Worm (Caenorhabditis elegans) whole organism, L3 larva: ENCODE results near the gene ugt-7.

Experiments
- elt-2 ChIP-seq: sonication (generic microtip); optimal IDR thresholded peaks from 2 replicates; lab custom pipeline; 2016; ENCODE audit warnings: missing genetic modification reagents, mild to moderate bottlenecking, missing genetic modification characterization, missing compliant biosample characterization
- nhr-28 ChIP-seq: fragments of 150-350 bp; optimal IDR thresholded peaks from 2 replicates; lab custom pipeline; 2014; ENCODE audit warnings: missing biosample characterization, missing genetic modification characterization
- nhr-43 ChIP-seq: sonication (generic microtip); optimal IDR thresholded peaks from 2 replicates; lab custom pipeline; 2016; ENCODE audit warnings: mild to moderate bottlenecking, missing genetic modification characterization, missing compliant biosample characterization; ENCODE audit not compliant: poor library complexity, severe bottlenecking
- skn-1 ChIP-seq: fragments of 150-350 bp; optimal IDR thresholded peaks from 2 replicates; lab custom pipeline; 2014; ENCODE audit warnings: missing biosample characterization, missing genetic modification characterization

DNA sequence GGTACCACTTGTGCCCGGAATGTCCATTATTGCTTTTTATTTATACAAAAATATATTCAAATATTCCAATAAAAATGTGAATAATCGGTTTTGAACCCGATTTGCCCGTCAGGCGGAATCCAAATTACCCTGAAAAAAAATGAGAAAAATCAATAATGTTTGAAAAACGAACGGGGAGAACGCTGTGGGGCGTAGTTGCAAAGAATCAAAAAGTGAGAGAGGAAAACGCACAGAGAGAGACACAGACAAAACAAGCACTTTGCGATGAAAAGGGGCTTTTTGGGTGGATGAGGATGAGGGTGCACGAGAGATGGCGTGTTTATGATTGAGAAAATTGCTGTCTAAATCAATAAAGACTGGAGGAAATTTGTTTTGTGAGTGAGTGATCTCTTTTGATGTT lies 37.4 kb downstream of the ugt-7 start, which contains the start of gene tam-1:
- TF ChIP-seq nhr-28 (tag; lab: Kevin White, UChicago), result no peak
- no peak for TF ChIP-seq nhr-43 (tag; lab: Kevin White, UChicago)
- no peak for TF ChIP-seq skn-1 (tag; lab: Kevin White, UChicago)
- TF ChIP-seq elt-2 (tag; lab: Kevin White, UChicago), result no peak
